Worm (Caenorhabditis elegans) whole organism, L1 larva: ENCODE data around the gene nspg-5.

Source experiments
- C04F5.9 ChIP-seq: sonication (generic microtip); optimal IDR thresholded peaks from 2 replicates; lab custom pipeline; 2016; ENCODE audit warnings: missing genetic modification characterization, missing compliant biosample characterization
- C16A3.4 ChIP-seq: fragments of 150-350 bp; optimal IDR thresholded peaks from 2 replicates; lab custom pipeline; 2014; ENCODE audit warnings: missing biosample characterization, missing genetic modification characterization
- Y116A8C.19 ChIP-seq: sonication (generic microtip); optimal IDR thresholded peaks from 2 replicates; lab custom pipeline; 2016; ENCODE audit warnings: missing compliant biosample characterization, missing genetic modification characterization, borderline replicate concordance
- aha-1 ChIP-seq: fragments of 150-350 bp; optimal IDR thresholded peaks from 2 replicates; lab custom pipeline; 2014; ENCODE audit warnings: missing biosample characterization, missing genetic modification characterization
- ceh-8 ChIP-seq: fragments of 200-800 bp; sonication (Bioruptor generic); optimal IDR thresholded peaks from 2 replicates; lab custom pipeline; 2018; ENCODE audit warnings: mild to moderate bottlenecking, missing genetic modification characterization, moderate library complexity, missing compliant biosample characterization
- ceh-82 ChIP-seq, 3 experiments: fragments of 150-350 bp in 1 of 3; sonication (generic microtip) in 2 of 3; optimal IDR thresholded peaks; 2 replicates each; lab custom pipeline; 2014 to 2017; ENCODE audit warnings: missing biosample characterization in 3 of 3, missing genetic modification characterization in 3 of 3
- dpl-1 ChIP-seq, 3 experiments: fragments of 150-350 bp in 2 of 3; sonication (generic microtip) in 1 of 3; optimal IDR thresholded peaks; 2 replicates each; lab custom pipeline; 2014 to 2017; ENCODE audit warnings: missing biosample characterization in 3 of 3, missing genetic modification characterization in 3 of 3, missing genetic modification reagents in 3 of 3
- dsc-1 ChIP-seq: sonication (generic microtip); optimal IDR thresholded peaks from 2 replicates; lab custom pipeline; 2016; ENCODE audit warnings: mild to moderate bottlenecking, missing genetic modification characterization, missing compliant biosample characterization
- efl-1 ChIP-seq, 4 experiments: fragments of 150-350 bp; optimal IDR thresholded peaks in 3 of 4; peaks in 1 of 4; 1 replicate in 1 of 4; 2 replicates in 3 of 4; lab custom pipeline; 2014; ENCODE audit warnings: missing biosample characterization in 2 of 4, missing genetic modification characterization in 2 of 4, missing genetic modification reagents in 2 of 4
- egl-13 ChIP-seq: sonication (generic microtip); optimal IDR thresholded peaks from 2 replicates; lab custom pipeline; 2016; ENCODE audit warnings: missing genotype, missing genetic modification reagents, missing genetic modification characterization, missing compliant biosample characterization
- elt-2 ChIP-seq: sonication (generic microtip); optimal IDR thresholded peaks from 2 replicates; lab custom pipeline; 2016; ENCODE audit warnings: missing genetic modification characterization, mild to moderate bottlenecking, inconsistent platforms, missing compliant biosample characterization, missing genetic modification reagents
- elt-3 ChIP-seq, 6 experiments: fragments of 150-350 bp in 1 of 6; sonication (generic microtip); optimal IDR thresholded peaks; 2 replicates each; lab custom pipeline; 2017 to 2018; ENCODE audit warnings: missing biosample characterization in 6 of 6, missing genetic modification characterization in 6 of 6, inconsistent platforms in 1 of 6
- ets-5 ChIP-seq: fragments of 200-800 bp; sonication (Bioruptor generic); IDR thresholded peaks from 2 replicates; pipeline ENCODE4 v1.3.6; 2022; ENCODE audit warnings: missing genetic modification characterization, missing compliant biosample characterization
- fkh-10 ChIP-seq: sonication (generic microtip); optimal IDR thresholded peaks from 2 replicates; lab custom pipeline; 2017; ENCODE audit warnings: missing biosample characterization, missing genetic modification reagents, missing genetic modification characterization
- fkh-8 ChIP-seq: sonication (generic microtip); optimal IDR thresholded peaks from 2 replicates; lab custom pipeline; 2016; ENCODE audit warnings: mild to moderate bottlenecking, missing genetic modification characterization, missing compliant biosample characterization
- irx-1 ChIP-seq: sonication (generic microtip); optimal IDR thresholded peaks from 2 replicates; lab custom pipeline; 2016; ENCODE audit warnings: missing genetic modification characterization, missing compliant biosample characterization
- isw-1 ChIP-seq: fragments of 200-800 bp; sonication (Bioruptor generic); IDR thresholded peaks from 2 replicates; pipeline ENCODE4 v1.3.6; 2022; ENCODE audit warnings: missing genetic modification characterization, missing compliant biosample characterization
- lin-13 ChIP-seq: fragments of 150-350 bp; optimal IDR thresholded peaks from 2 replicates; lab custom pipeline; 2014; ENCODE audit warnings: missing biosample characterization, missing genetic modification reagents, missing genetic modification characterization
- lin-14 ChIP-seq: fragments of 200-800 bp; sonication (Bioruptor generic); optimal IDR thresholded peaks from 2 replicates; lab custom pipeline; 2018; ENCODE audit warnings: mild to moderate bottlenecking, missing genetic modification characterization, moderate library complexity, missing compliant biosample characterization
- lin-35 ChIP-seq, 2 experiments: fragments of 150-350 bp; optimal IDR thresholded peaks; 2 replicates each; lab custom pipeline; 2014; ENCODE audit warnings: missing biosample characterization in 2 of 2, missing genetic modification characterization in 2 of 2, missing genetic modification reagents in 2 of 2
- lsy-2 ChIP-seq, 2 experiments: fragments of 150-350 bp; optimal IDR thresholded peaks; 2 replicates each; lab custom pipeline; 2014; ENCODE audit warnings: missing biosample characterization in 2 of 2, missing genetic modification characterization in 2 of 2
- mab-9 ChIP-seq: fragments of 200-800 bp; sonication (Bioruptor generic); IDR thresholded peaks from 2 replicates; pipeline ENCODE4 v1.3.6; 2022; ENCODE audit warnings: missing genetic modification reagents, missing genetic modification characterization, missing compliant biosample characterization
- mdl-1 ChIP-seq, 2 experiments: fragments of 150-350 bp; optimal IDR thresholded peaks; 2 replicates each; lab custom pipeline; 2014 to 2017; ENCODE audit warnings: missing biosample characterization in 2 of 2, missing genetic modification characterization in 2 of 2, inconsistent platforms in 1 of 2
- mef-2 ChIP-seq: fragments of 150-350 bp; optimal IDR thresholded peaks from 2 replicates; lab custom pipeline; 2014; ENCODE audit warnings: missing biosample characterization, missing genetic modification characterization
- mep-1 ChIP-seq: fragments of 150-350 bp; optimal IDR thresholded peaks from 2 replicates; lab custom pipeline; 2014; ENCODE audit warnings: missing biosample characterization, missing genetic modification characterization
- nhr-11 ChIP-seq: fragments of 150-350 bp; optimal IDR thresholded peaks from 2 replicates; lab custom pipeline; 2014; ENCODE audit warnings: missing biosample characterization, missing genetic modification characterization
- nhr-20 ChIP-seq: sonication (generic microtip); optimal IDR thresholded peaks from 2 replicates; lab custom pipeline; 2016; ENCODE audit warnings: mild to moderate bottlenecking, missing genetic modification characterization, missing compliant biosample characterization
- nhr-47 ChIP-seq: sonication (generic microtip); optimal IDR thresholded peaks from 2 replicates; lab custom pipeline; 2016; ENCODE audit warnings: mild to moderate bottlenecking, missing genetic modification characterization, moderate library complexity, missing compliant biosample characterization
- nhr-71 ChIP-seq: sonication (generic microtip); optimal IDR thresholded peaks from 2 replicates; lab custom pipeline; 2016; ENCODE audit warnings: mild to moderate bottlenecking, missing genetic modification characterization, moderate library complexity, missing compliant biosample characterization
- nhr-76 ChIP-seq: sonication (generic microtip); optimal IDR thresholded peaks from 2 replicates; lab custom pipeline; 2017; ENCODE audit warnings: missing biosample characterization, missing genetic modification characterization
- nhr-84 ChIP-seq: sonication (generic microtip); optimal IDR thresholded peaks from 2 replicates; lab custom pipeline; 2017; ENCODE audit warnings: missing biosample characterization, missing genetic modification characterization
- nhr-85 ChIP-seq: sonication (generic microtip); peaks from one replicate; lab custom pipeline; 2016; ENCODE audit warnings: missing genetic modification characterization, inconsistent platforms, missing compliant biosample characterization
- nhr-90 ChIP-seq: sonication (generic microtip); optimal IDR thresholded peaks from 2 replicates; lab custom pipeline; 2016; ENCODE audit warnings: mild to moderate bottlenecking, missing genetic modification characterization, missing compliant biosample characterization; ENCODE audit not compliant: poor library complexity
- pag-3 ChIP-seq: sonication (generic microtip); optimal IDR thresholded peaks from 2 replicates; lab custom pipeline; 2017; ENCODE audit warnings: missing genetic modification characterization, mild to moderate bottlenecking, missing compliant biosample characterization, antibody characterized with exemption, borderline replicate concordance; ENCODE audit not compliant: insufficient read depth
- pax-3 ChIP-seq: fragments of 200-800 bp; sonication (Bioruptor generic); optimal IDR thresholded peaks from 2 replicates; lab custom pipeline; 2018; ENCODE audit warnings: mild to moderate bottlenecking, missing genetic modification characterization, moderate library complexity, missing compliant biosample characterization
- rnt-1 ChIP-seq: sonication (generic microtip); optimal IDR thresholded peaks from 2 replicates; lab custom pipeline; 2016; ENCODE audit warnings: mild to moderate bottlenecking, missing genetic modification characterization, moderate library complexity, missing compliant biosample characterization
- skn-1 ChIP-seq: fragments of 150-350 bp; optimal IDR thresholded peaks from 2 replicates; lab custom pipeline; 2014; ENCODE audit warnings: missing biosample characterization, missing genetic modification characterization
- snpc-4 ChIP-seq: fragments of 150-350 bp; optimal IDR thresholded peaks from 2 replicates; lab custom pipeline; 2014; ENCODE audit warnings: missing biosample characterization, missing genetic modification characterization
- snu-23 ChIP-seq: sonication (generic microtip); optimal IDR thresholded peaks from 2 replicates; lab custom pipeline; 2016; ENCODE audit warnings: missing genetic modification characterization, missing compliant biosample characterization
- sox-4 ChIP-seq: sonication (generic microtip); optimal IDR thresholded peaks from 2 replicates; lab custom pipeline; 2016; ENCODE audit warnings: missing genetic modification characterization, missing compliant biosample characterization
- swsn-7 ChIP-seq: sonication (generic microtip); optimal IDR thresholded peaks from 2 replicates; lab custom pipeline; 2016; ENCODE audit warnings: missing genetic modification characterization, missing compliant biosample characterization
- tbx-2 ChIP-seq: sonication (generic microtip); optimal IDR thresholded peaks from 2 replicates; lab custom pipeline; 2016; ENCODE audit warnings: missing genetic modification characterization, missing compliant biosample characterization
- unc-130 ChIP-seq: fragments of 150-350 bp; optimal IDR thresholded peaks from 2 replicates; lab custom pipeline; 2017; ENCODE audit warnings: missing biosample characterization, missing genetic modification characterization, inconsistent platforms
- unc-86 ChIP-seq: sonication (generic microtip); optimal IDR thresholded peaks from 2 replicates; lab custom pipeline; 2016; ENCODE audit warnings: missing genetic modification characterization, missing compliant biosample characterization
- unc-98 ChIP-seq: fragments of 200-800 bp; sonication (Bioruptor generic); IDR thresholded peaks from 2 replicates; pipeline ENCODE4 v1.3.6; 2022; ENCODE audit warnings: missing genetic modification characterization, missing compliant biosample characterization
- xbp-1 ChIP-seq: sonication (generic microtip); optimal IDR thresholded peaks from 2 replicates; lab custom pipeline; 2016; ENCODE audit warnings: missing genetic modification characterization, missing compliant biosample characterization
- ztf-11 ChIP-seq, 2 experiments: sonication (generic microtip); optimal IDR thresholded peaks; 2 replicates each; lab custom pipeline; 2016 to 2017; ENCODE audit warnings: missing genetic modification characterization in 2 of 2, missing biosample characterization in 1 of 2, missing compliant biosample characterization in 1 of 2
- ztf-4 ChIP-seq: fragments of 150-350 bp; optimal IDR thresholded peaks from 2 replicates; lab custom pipeline; 2014; ENCODE audit warnings: missing biosample characterization, missing genetic modification characterization

The nspg-5 gene

ce11 chrX:2970804-2971395 is 10.9 kb upstream of the nspg-5 start:
- TF ChIP-seq Y116A8C.19 (tag; lab: Kevin White, UChicago) (no peak), efl-1 (optimal IDR thresholded peaks at IDR 0.05; lab: Kevin White, UChicago) (no peak), efl-1 (GFP tag; optimal IDR thresholded peaks at IDR 0.05 in 1 of 2; lab: Kevin White, UChicago) (peak in 1 of 2 experiments; percentile 52)
- TF ChIP-seq, all 84 proteins: peak for 1

ce11 chrX:2971542-2971988 is 10.2 kb upstream of the nspg-5 start:
- TF ChIP-seq swsn-7 (tag; lab: Kevin White, UChicago) (peak; percentile 59), lin-35 (GFP tag; optimal IDR thresholded peaks at IDR 0.05; lab: Kevin White, UChicago) (peak; percentile 34 to 82), dpl-1 (GFP tag; optimal IDR thresholded peaks at IDR 0.05; lab: Kevin White, UChicago) (peak in 2 of 3 experiments; percentile 31 to 43), rnt-1 (tag; lab: Kevin White, UChicago) (peak; percentile 76), mdl-1 (tag; optimal IDR thresholded peaks at IDR 0.05; lab: Kevin White, UChicago) (peak in 1 of 2 experiments; percentile 95), C16A3.4 (tag; lab: Kevin White, UChicago) (peak; percentile 46), dsc-1 (peak; percentile 52), snpc-4 (tag; lab: Kevin White, UChicago) (peak; percentile 17), snu-23 (peak; percentile 79), unc-98 (no peak), lsy-2 (tag; optimal IDR thresholded peaks at IDR 0.05; lab: Kevin White, UChicago) (peak; percentile 58), nhr-85 (tag; lab: Kevin White, UChicago) (peak; percentile 71), ets-5 (GFP tag; lab: Robert Waterston, UW) (no peak), elt-2 (tag; lab: Kevin White, UChicago) (peak; percentile 25), elt-3 (tag; optimal IDR thresholded peaks at IDR 0.05; lab: Kevin White, UChicago) (no peak), pax-3 (peak; percentile 44), nhr-47 (peak; percentile 71), ztf-11 (tag; optimal IDR thresholded peaks at IDR 0.05; lab: Kevin White, UChicago) (no peak), mep-1 (tag; lab: Kevin White, UChicago) (peak; percentile 65), mef-2 (peak; percentile 21), ztf-4 (peak; percentile 67), pag-3 (no peak), unc-130 (peak; percentile 39), nhr-11 (tag; lab: Kevin White, UChicago) (peak; percentile 59), C04F5.9 (tag; lab: Kevin White, UChicago) (peak; percentile 49), ceh-8 (GFP tag; lab: Kevin White, UChicago) (no peak), sox-4 (peak; percentile 53), mab-9 (GFP tag; lab: Robert Waterston, UW) (0 out of 2 replicates have a peak, but pooled peaks have one; percentile 39), nhr-76 (tag; lab: Kevin White, UChicago) (no peak), fkh-8 (peak; percentile 93), ceh-82 (tag; optimal IDR thresholded peaks at IDR 0.05; lab: Kevin White, UChicago) (peak; percentile 28 to 74 (median 35)), irx-1 (tag; lab: Kevin White, UChicago) (no peak), lin-14 (GFP tag; lab: Kevin White, UChicago) (peak; percentile 92), tbx-2 (peak; percentile 49), egl-13 (tag; lab: Kevin White, UChicago) (peak; percentile 55), lin-13 (GFP tag; lab: Kevin White, UChicago) (peak; percentile 56), nhr-84 (tag; lab: Kevin White, UChicago) (no peak), efl-1 (optimal IDR thresholded peaks at IDR 0.05; lab: Kevin White, UChicago) (peak; percentile 7 to 20), efl-1 (GFP tag; optimal IDR thresholded peaks at IDR 0.05 in 1 of 2; lab: Kevin White, UChicago) (peak in 1 of 2 experiments; percentile 54), nhr-90 (no peak), xbp-1 (tag; lab: Kevin White, UChicago) (peak; percentile 48), nhr-71 (tag; lab: Kevin White, UChicago) (peak; percentile 93), nhr-20 (peak; percentile 75), aha-1 (tag; lab: Kevin White, UChicago) (no peak), skn-1 (tag; lab: Kevin White, UChicago) (peak; percentile 10), isw-1 (no peak; the same call in 1 of the 2 replicates), unc-86 (tag; lab: Kevin White, UChicago) (peak; percentile 76), fkh-10 (GFP tag; lab: Kevin White, UChicago) (peak; percentile 76)
